Worm (Caenorhabditis elegans) whole organism, mixed stage, embryonic: Measurements from ENCODE around the gene ssq-1.

Source experiments
- M03D4.4 ChIP-seq: sonication (generic microtip); optimal IDR thresholded peaks from 2 replicates; lab custom pipeline; 2017; ENCODE audit warnings: mild to moderate bottlenecking, missing genetic modification characterization, missing compliant biosample characterization
- elt-1 ChIP-seq: sonication (generic microtip); optimal IDR thresholded peaks from 2 replicates; lab custom pipeline; 2017; ENCODE audit warnings: missing genetic modification characterization, mild to moderate bottlenecking, missing compliant biosample characterization, antibody characterized with exemption, moderate library complexity, borderline replicate concordance; ENCODE audit not compliant: insufficient read depth
- elt-3 ChIP-seq: fragments of 150-350 bp; optimal IDR thresholded peaks from 2 replicates; lab custom pipeline; 2014; ENCODE audit warnings: missing biosample characterization, missing genetic modification characterization
- hlh-1 ChIP-seq: fragments of 150-350 bp; optimal IDR thresholded peaks from 2 replicates; lab custom pipeline; 2014; ENCODE audit warnings: missing biosample characterization, missing genetic modification reagents, missing genetic modification characterization
- lin-13 ChIP-seq: fragments of 150-350 bp; optimal IDR thresholded peaks from 2 replicates; lab custom pipeline; 2014; ENCODE audit warnings: missing biosample characterization, missing genetic modification characterization
- lsy-2 ChIP-seq: fragments of 150-350 bp; optimal IDR thresholded peaks from 2 replicates; lab custom pipeline; 2014; ENCODE audit warnings: missing biosample characterization, missing genetic modification characterization
- mep-1 ChIP-seq: fragments of 150-350 bp; optimal IDR thresholded peaks from 2 replicates; lab custom pipeline; 2017; ENCODE audit warnings: missing biosample characterization, missing genetic modification reagents, missing genetic modification characterization, inconsistent platforms
- nhr-12 ChIP-seq: fragments of 150-350 bp; optimal IDR thresholded peaks from 2 replicates; lab custom pipeline; 2014; ENCODE audit warnings: missing biosample characterization, missing genetic modification characterization
- nhr-28 ChIP-seq: fragments of 150-350 bp; optimal IDR thresholded peaks from 2 replicates; lab custom pipeline; 2014; ENCODE audit warnings: missing biosample characterization, missing genetic modification characterization
- snpc-4 ChIP-seq: fragments of 150-350 bp; optimal IDR thresholded peaks from 2 replicates; lab custom pipeline; 2014; ENCODE audit warnings: missing biosample characterization, missing genetic modification characterization
- unc-39 ChIP-seq: fragments of 150-350 bp; optimal IDR thresholded peaks from 2 replicates; lab custom pipeline; 2014; ENCODE audit warnings: missing biosample characterization, missing genetic modification characterization
- unc-62 ChIP-seq: fragments of 150-350 bp; optimal IDR thresholded peaks from 2 replicates; lab custom pipeline; 2014; ENCODE audit warnings: missing biosample characterization, missing genetic modification reagents, missing genetic modification characterization
- ztf-11 ChIP-seq: fragments of 150-350 bp; optimal IDR thresholded peaks from 2 replicates; lab custom pipeline; 2014; ENCODE audit warnings: missing biosample characterization, missing genetic modification characterization

DNA sequence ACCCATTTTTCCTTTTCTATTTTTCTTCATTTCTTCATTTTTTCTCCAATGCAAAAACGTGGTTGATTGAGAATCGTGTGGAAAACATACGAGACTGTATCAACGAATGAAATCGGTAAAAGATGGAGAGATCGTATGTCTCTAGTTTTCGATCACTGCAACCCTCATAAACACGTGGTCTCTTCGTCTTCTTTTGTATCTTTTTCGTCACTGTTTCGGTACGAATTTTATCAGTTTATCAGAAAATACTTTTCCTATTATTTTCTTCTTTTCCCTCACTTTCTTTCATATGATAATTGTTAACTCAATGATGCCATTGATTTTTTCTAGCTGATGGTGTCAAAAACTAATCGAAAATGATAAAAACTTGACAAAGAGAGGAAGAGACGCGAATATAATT, 23.3 kb downstream of the ssq-1 start:
- TF ChIP-seq snpc-4 (no peak), M03D4.4 (tag; lab: Kevin White, UChicago) (no peak), ztf-11 (tag; lab: Kevin White, UChicago) (no peak), mep-1 (tag; lab: Kevin White, UChicago) (no peak), unc-62 (GFP tag; lab: Kevin White, UChicago) (no peak), elt-3 (tag; lab: Kevin White, UChicago) (no peak), lin-13 (tag; lab: Kevin White, UChicago) (no peak), nhr-12 (no peak), elt-1 (tag; lab: Kevin White, UChicago) (no peak), lsy-2 (no peak), unc-39 (tag; lab: Kevin White, UChicago) (no peak), nhr-28 (tag; lab: Kevin White, UChicago) (no peak), hlh-1 (tag; lab: Kevin White, UChicago) (no peak)
